Worm (Caenorhabditis elegans) whole organism, midembryonic: ENCODE data around the gene tbx-35.

Source experiments
- T22C8.4 ChIP-seq: fragments of 200-800 bp; sonication (Bioruptor generic); IDR thresholded peaks from 2 replicates; pipeline ENCODE4 v1.3.6; 2022; ENCODE audit warnings: missing genetic modification characterization, missing compliant biosample characterization
- cog-1 ChIP-seq: sonication (generic microtip); optimal IDR thresholded peaks from 2 replicates; lab custom pipeline; 2016; ENCODE audit warnings: missing genetic modification characterization, missing compliant biosample characterization
- flt-1 ChIP-seq: fragments of 200-800 bp; sonication (Bioruptor generic); IDR thresholded peaks from 2 replicates; pipeline ENCODE4 v1.3.6; 2022; ENCODE audit warnings: missing genetic modification characterization, missing compliant biosample characterization
- klf-2 ChIP-seq: fragments of 200-800 bp; sonication (Bioruptor generic); conservative IDR thresholded peaks from 2 replicates; pipeline ENCODE4 v1.3.6; 2022; ENCODE audit warnings: missing genetic modification reagents, missing genetic modification characterization, missing compliant biosample characterization
- med-1 ChIP-seq: sonication (generic microtip); optimal IDR thresholded peaks from 2 replicates; lab custom pipeline; 2017; ENCODE audit warnings: missing genetic modification characterization, mild to moderate bottlenecking, missing compliant biosample characterization, antibody characterized with exemption, missing genetic modification reagents; ENCODE audit not compliant: insufficient read depth
- ref-1 ChIP-seq: fragments of 200-800 bp; sonication (Bioruptor generic); conservative IDR thresholded peaks from 2 replicates; pipeline ENCODE4 v1.3.6; 2022; ENCODE audit warnings: missing genetic modification reagents, missing genetic modification characterization, missing compliant biosample characterization
- ztf-23 ChIP-seq: fragments of 200-800 bp; sonication (Bioruptor generic); IDR thresholded peaks from 2 replicates; pipeline ENCODE4 v1.3.6; 2022; ENCODE audit warnings: missing genetic modification reagents, missing genetic modification characterization, missing compliant biosample characterization
- ztf-29 ChIP-seq: fragments of 200-800 bp; sonication (Bioruptor generic); IDR thresholded peaks from 2 replicates; pipeline ENCODE4 v1.3.6; 2022; ENCODE audit warnings: missing genetic modification reagents, missing genetic modification characterization, missing compliant biosample characterization

DNA sequence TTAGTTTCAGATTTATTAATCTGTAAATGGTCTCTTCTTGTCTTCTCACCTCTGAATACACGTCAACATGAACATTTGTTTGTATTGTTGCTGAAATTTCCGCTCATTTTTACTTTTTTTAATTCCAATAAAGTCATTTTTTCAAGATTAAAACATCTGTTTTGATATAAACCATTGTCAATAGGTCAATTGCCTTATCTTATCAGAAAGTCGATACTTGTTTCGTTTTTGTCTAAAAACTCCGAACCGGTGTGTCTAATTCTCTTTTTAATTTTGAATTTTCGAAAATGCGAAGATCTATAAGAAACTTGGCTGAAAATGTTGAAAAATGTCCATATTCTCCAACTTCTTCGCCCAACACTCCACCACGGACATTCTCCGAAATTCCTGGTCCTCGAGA lies 21.4 kb downstream of the tbx-35 start, which contains the start of gene cyp-44A1:
- TF ChIP-seq klf-2 (GFP tag; lab: Robert Waterston, UW) (no peak), med-1 (GFP tag; lab: Kevin White, UChicago) (no peak), flt-1 (no peak), cog-1 (tag; lab: Kevin White, UChicago) (no peak), ztf-29 (GFP tag; lab: Robert Waterston, UW) (no peak), T22C8.4 (GFP tag; lab: Robert Waterston, UW) (no peak), ref-1 (GFP tag; lab: Robert Waterston, UW) (no peak), ztf-23 (GFP tag; lab: Robert Waterston, UW) (no peak)
